Fruit fly (Drosophila melanogaster) whole organism, embryonic: ENCODE data around the gene CG42487.

ENCODE experiments used
- Asciz ChIP-seq: fragments of 200-800 bp; sonication (Bioruptor generic); optimal IDR thresholded peaks from 2 replicates; lab custom pipeline; 2017; ENCODE audit warnings: missing biosample characterization, mild to moderate bottlenecking, missing genetic modification characterization, missing genetic modification reagents
- CG10654 ChIP-seq: fragments of 200-800 bp; sonication (Bioruptor generic); optimal IDR thresholded peaks from 2 replicates; lab custom pipeline; 2016; ENCODE audit warnings: missing biosample characterization, missing genetic modification characterization
- CG11504 ChIP-seq: fragments of 200-800 bp; sonication (Bioruptor generic); optimal IDR thresholded peaks from 3 replicates; lab custom pipeline; 2019; ENCODE audit warnings: missing biosample characterization, mild to moderate bottlenecking, missing genetic modification characterization, moderate library complexity
- CG12155 ChIP-seq: fragments of 200-800 bp; sonication (Bioruptor generic); optimal IDR thresholded peaks from 3 replicates; lab custom pipeline; 2016; ENCODE audit warnings: missing biosample characterization, missing genetic modification characterization
- CG12236 ChIP-seq: fragments of 200-800 bp; sonication (Bioruptor generic); optimal IDR thresholded peaks from 2 replicates; lab custom pipeline; 2016; ENCODE audit warnings: missing biosample characterization, missing genetic modification characterization
- CG12769 ChIP-seq: fragments of 200-800 bp; sonication (Bioruptor generic); optimal IDR thresholded peaks from 2 replicates; lab custom pipeline; 2019; ENCODE audit warnings: missing biosample characterization, mild to moderate bottlenecking, missing genetic modification characterization, moderate library complexity
- CG13287 ChIP-seq: fragments of 200-800 bp; sonication (Bioruptor generic); IDR thresholded peaks from 2 replicates; pipeline ENCODE4 v1.3.6; 2022; ENCODE audit warnings: missing biosample characterization, missing genetic modification characterization; ENCODE audit not compliant: partially characterized antibody
- CG13296 ChIP-seq: fragments of 200-800 bp; sonication (Bioruptor generic); optimal IDR thresholded peaks from 3 replicates; lab custom pipeline; 2018; ENCODE audit warnings: missing biosample characterization, mild to moderate bottlenecking, missing genetic modification characterization
- CG13624 ChIP-seq: fragments of 200-800 bp; sonication (Bioruptor generic); optimal IDR thresholded peaks from 2 replicates; lab custom pipeline; 2016; ENCODE audit warnings: missing biosample characterization, missing genetic modification characterization
- CG15011 ChIP-seq: fragments of 200-800 bp; sonication (Bioruptor generic); optimal IDR thresholded peaks from 3 replicates; lab custom pipeline; 2018; ENCODE audit warnings: missing biosample characterization, mild to moderate bottlenecking, missing genetic modification characterization
- CG16815 ChIP-seq: fragments of 200-800 bp; sonication (Bioruptor generic); optimal IDR thresholded peaks from 3 replicates; lab custom pipeline; 2017; ENCODE audit warnings: missing biosample characterization, mild to moderate bottlenecking, missing genetic modification characterization
- CG17361 ChIP-seq: fragments of 200-800 bp; sonication (Bioruptor generic); IDR thresholded peaks from 3 replicates; pipeline ENCODE4 v1.3.6; 2022; ENCODE audit warnings: missing biosample characterization, missing genetic modification characterization
- CG17568 ChIP-seq: fragments of 200-800 bp; sonication (Bioruptor generic); optimal IDR thresholded peaks from 2 replicates; lab custom pipeline; 2018; ENCODE audit warnings: missing biosample characterization, mild to moderate bottlenecking, missing genetic modification characterization, moderate library complexity
- CG17829 ChIP-seq: fragments of 200-800 bp; optimal IDR thresholded peaks from 2 replicates; lab custom pipeline; 2019; ENCODE audit warnings: missing biosample characterization, mild to moderate bottlenecking, missing genetic modification characterization, moderate library complexity
- CG18619 ChIP-seq: fragments of 200-800 bp; sonication (Bioruptor generic); optimal IDR thresholded peaks from 3 replicates; lab custom pipeline; 2017; ENCODE audit warnings: missing biosample characterization, mild to moderate bottlenecking, missing genetic modification characterization
- CG18764 ChIP-seq: fragments of 200-800 bp; sonication (Bioruptor generic); optimal IDR thresholded peaks from 3 replicates; lab custom pipeline; 2016; ENCODE audit warnings: missing biosample characterization, missing genetic modification characterization
- CG2889 ChIP-seq: fragments of 200-800 bp; sonication (Bioruptor generic); IDR thresholded peaks from 3 replicates; pipeline ENCODE4 v1.3.6; 2022; ENCODE audit warnings: missing biosample characterization, missing genetic modification characterization
- CG3281 ChIP-seq: fragments of 200-800 bp; sonication (Bioruptor generic); optimal IDR thresholded peaks from 3 replicates; lab custom pipeline; 2017; ENCODE audit warnings: missing biosample characterization, mild to moderate bottlenecking, missing genetic modification characterization
- CG43689 ChIP-seq: fragments of 200-800 bp; sonication (Bioruptor generic); IDR thresholded peaks from 2 replicates; pipeline ENCODE4 v1.3.6; 2022; ENCODE audit warnings: missing biosample characterization, missing genetic modification characterization
- CG6765 ChIP-seq: fragments of 200-800 bp; sonication (Bioruptor generic); optimal IDR thresholded peaks from 3 replicates; lab custom pipeline; 2017; ENCODE audit warnings: missing biosample characterization, mild to moderate bottlenecking, missing genetic modification characterization
- CG7556 ChIP-seq: fragments of 200-800 bp; sonication (Bioruptor generic); optimal IDR thresholded peaks from 2 replicates; lab custom pipeline; 2017; ENCODE audit warnings: missing biosample characterization, mild to moderate bottlenecking, missing genetic modification characterization
- CG9215 ChIP-seq: fragments of 200-800 bp; sonication (Bioruptor generic); IDR thresholded peaks from 2 replicates; pipeline ENCODE4 v1.3.6; 2022; ENCODE audit warnings: missing biosample characterization, missing genetic modification characterization
- Dad ChIP-seq: fragments of 200-800 bp; sonication (Bioruptor generic); optimal IDR thresholded peaks from 3 replicates; lab custom pipeline; 2016; ENCODE audit warnings: missing biosample characterization, missing genetic modification characterization
- Dbx ChIP-seq: fragments of 200-800 bp; sonication (Bioruptor generic); IDR thresholded peaks from 3 replicates; pipeline ENCODE4 v1.3.6; 2022; ENCODE audit warnings: missing biosample characterization, missing genetic modification characterization
- Drgx ChIP-seq: fragments of 200-800 bp; sonication (Bioruptor generic); IDR thresholded peaks from 2 replicates; pipeline ENCODE4 v1.3.6; 2022; ENCODE audit warnings: missing biosample characterization, missing genetic modification characterization
- Eip74EF ChIP-seq, 2 experiments: fragments of 200-800 bp in 1 of 2; fragments of >200 bp in 1 of 2; sonication (Bioruptor generic) in 1 of 2; optimal IDR thresholded peaks; 2 replicates each; lab custom pipeline; 2017 to 2019; ENCODE audit warnings: missing biosample characterization in 2 of 2, missing genetic modification characterization in 2 of 2, mild to moderate bottlenecking in 1 of 2, moderate library complexity in 1 of 2
- Jarid2 ChIP-seq: fragments of 200-800 bp; sonication (Bioruptor generic); optimal IDR thresholded peaks from 3 replicates; lab custom pipeline; 2017; ENCODE audit warnings: mild to moderate bottlenecking, missing biosample characterization, missing genetic modification reagents, missing genetic modification characterization
- Lpt ChIP-seq: fragments of >200 bp; optimal IDR thresholded peaks from 2 replicates; lab custom pipeline; 2018; ENCODE audit warnings: missing biosample characterization, missing genetic modification characterization
- Rfx ChIP-seq: fragments of 200-800 bp; sonication (Bioruptor generic); IDR thresholded peaks from 2 replicates; pipeline ENCODE4 v1.3.6; 2022; ENCODE audit warnings: missing biosample characterization, missing genetic modification characterization
- Taf1 ChIP-seq: fragments of 200-800 bp; sonication (Bioruptor generic); IDR thresholded peaks from 2 replicates; pipeline ENCODE4 v1.3.6; 2022; ENCODE audit warnings: missing biosample characterization, missing genetic modification characterization
- ash1 ChIP-seq: fragments of 200-800 bp; sonication (Bioruptor generic); optimal IDR thresholded peaks from 2 replicates; lab custom pipeline; 2018; ENCODE audit warnings: missing biosample characterization, mild to moderate bottlenecking, missing genetic modification characterization
- btn ChIP-seq: fragments of 200-800 bp; sonication (Bioruptor generic); optimal IDR thresholded peaks from 2 replicates; lab custom pipeline; 2016; ENCODE audit warnings: missing biosample characterization, missing genetic modification characterization
- chn ChIP-seq: fragments of 200-800 bp; sonication (Bioruptor generic); optimal IDR thresholded peaks from 2 replicates; lab custom pipeline; 2016; ENCODE audit warnings: missing biosample characterization, missing genetic modification characterization
- corto ChIP-seq: fragments of 200-800 bp; sonication (Bioruptor generic); optimal IDR thresholded peaks from 2 replicates; lab custom pipeline; 2016; ENCODE audit warnings: missing biosample characterization, mild to moderate bottlenecking, missing genetic modification characterization, moderate library complexity
- cwo ChIP-seq: fragments of 200-800 bp; sonication (Bioruptor generic); optimal IDR thresholded peaks from 3 replicates; lab custom pipeline; 2017; ENCODE audit warnings: missing biosample characterization, missing genetic modification characterization, mild to moderate bottlenecking, moderate library complexity, missing genetic modification reagents
- dysf ChIP-seq: fragments of 200-800 bp; sonication (Bioruptor generic); IDR thresholded peaks from 3 replicates; pipeline ENCODE4 v1.3.6; 2022; ENCODE audit warnings: missing biosample characterization, missing genetic modification characterization
- esg ChIP-seq: fragments of 200-800 bp; sonication (Bioruptor generic); conservative IDR thresholded peaks from 2 replicates; pipeline ENCODE4 v1.3.6; 2022; ENCODE audit warnings: missing biosample characterization, missing genetic modification characterization
- gcm2 ChIP-seq: fragments of 200-800 bp; sonication (Bioruptor generic); optimal IDR thresholded peaks from 2 replicates; lab custom pipeline; 2016; ENCODE audit warnings: missing biosample characterization, missing genetic modification characterization
- gem ChIP-seq: fragments of 200-800 bp; sonication (Bioruptor generic); optimal IDR thresholded peaks from 2 replicates; lab custom pipeline; 2019; ENCODE audit warnings: missing biosample characterization, mild to moderate bottlenecking, missing genetic modification characterization, moderate library complexity
- gfzf ChIP-seq: fragments of 200-800 bp; sonication (Bioruptor generic); optimal IDR thresholded peaks from 2 replicates; lab custom pipeline; 2016; ENCODE audit warnings: missing biosample characterization, mild to moderate bottlenecking, missing genetic modification characterization, moderate library complexity
- gsb-n ChIP-seq: fragments of 200-800 bp; sonication (Bioruptor generic); optimal IDR thresholded peaks from 3 replicates; lab custom pipeline; 2018; ENCODE audit warnings: missing biosample characterization, mild to moderate bottlenecking, missing genetic modification characterization
- lmd ChIP-seq: fragments of 200-800 bp; sonication (Bioruptor generic); IDR thresholded peaks from 2 replicates; pipeline ENCODE4 v1.3.6; 2022; ENCODE audit warnings: missing biosample characterization, missing genetic modification characterization
- oc ChIP-seq: fragments of 200-800 bp; sonication (Bioruptor generic); optimal IDR thresholded peaks from 2 replicates; lab custom pipeline; 2018; ENCODE audit warnings: missing biosample characterization, mild to moderate bottlenecking, missing genetic modification characterization, moderate library complexity
- peb ChIP-seq: fragments of 200-800 bp; sonication (Bioruptor generic); IDR thresholded peaks from 2 replicates; pipeline ENCODE4 v1.3.6; 2022; ENCODE audit warnings: missing biosample characterization, missing genetic modification characterization
- shn ChIP-seq: fragments of 200-800 bp; sonication (Bioruptor generic); optimal IDR thresholded peaks from 3 replicates; lab custom pipeline; 2016; ENCODE audit warnings: missing biosample characterization, missing genetic modification characterization
- unc-4 ChIP-seq: fragments of 200-800 bp; sonication (Bioruptor generic); IDR thresholded peaks from 2 replicates; pipeline ENCODE4 v1.3.6; 2022; ENCODE audit warnings: missing biosample characterization, missing genetic modification characterization; ENCODE audit not compliant: partially characterized antibody
- vfl ChIP-seq: fragments of 200-800 bp; sonication (Bioruptor generic); optimal IDR thresholded peaks from 2 replicates; lab custom pipeline; 2016; ENCODE audit warnings: missing biosample characterization, missing genetic modification characterization
- zf30C ChIP-seq: fragments of 200-800 bp; sonication (Bioruptor generic); optimal IDR thresholded peaks from 3 replicates; lab custom pipeline; 2018; ENCODE audit warnings: missing biosample characterization, mild to moderate bottlenecking, missing genetic modification characterization
- zfh2 ChIP-seq: fragments of 200-800 bp; sonication (Bioruptor generic); optimal IDR thresholded peaks from 2 replicates; lab custom pipeline; 2016; ENCODE audit warnings: missing biosample characterization, missing genetic modification characterization

Gene CG42487

dm6 chr3R:27988647-27989430 lies 29.8 kb upstream of the CG42487 start (continued):
- no peak for TF ChIP-seq unc-4 (GFP tag; lab: Robert Waterston, UW)
- peak; percentile 55 for TF ChIP-seq zfh2 (GFP tag; lab: Kevin White, UChicago)
- TF ChIP-seq CG3281 (GFP tag; lab: Kevin White, UChicago), result peak; percentile 38
- no peak for TF ChIP-seq CG10654 (GFP tag; lab: Kevin White, UChicago)
- no peak for TF ChIP-seq Lpt (GFP tag; lab: Kevin White, UChicago)
- no peak for TF ChIP-seq gcm2 (GFP tag; lab: Kevin White, UChicago)
- no peak for TF ChIP-seq CG17829
- peak; percentile 56 for TF ChIP-seq dysf
- no peak for TF ChIP-seq CG6765 (GFP tag; lab: Kevin White, UChicago)
- no peak for TF ChIP-seq Eip74EF (GFP tag; optimal IDR thresholded peaks at IDR 0.05; lab: Kevin White, UChicago)
- TF ChIP-seq CG9215 (GFP tag; lab: Robert Waterston, UW), result no peak; the same call in 1 of the 2 replicates
- no peak for TF ChIP-seq CG43689 (GFP tag; lab: Robert Waterston, UW)
- TF ChIP-seq CG13287, result no peak
- TF ChIP-seq CG15011, result no peak
- TF ChIP-seq CG12769 (tag; lab: Kevin White, UChicago), result peak; percentile 98
- no peak for TF ChIP-seq CG18764
- no peak for TF ChIP-seq corto (GFP tag; lab: Kevin White, UChicago)
- TF ChIP-seq CG7556 (GFP tag; lab: Kevin White, UChicago), result peak; percentile 69
- TF ChIP-seq oc (tag; lab: Kevin White, UChicago), result no peak
- peak; percentile 57 for TF ChIP-seq gem
- no peak for TF ChIP-seq btn (GFP tag; lab: Kevin White, UChicago)
- TF ChIP-seq CG16815 (GFP tag; lab: Kevin White, UChicago), result peak; percentile 31
- peak; percentile 38; the same call in 1 of the 2 replicates for TF ChIP-seq Taf1 (GFP tag; lab: Robert Waterston, UW)
- no peak for TF ChIP-seq shn (GFP tag; lab: Kevin White, UChicago)
- TF ChIP-seq chn, result no peak
- peak; percentile 46 for TF ChIP-seq Drgx (GFP tag; lab: Robert Waterston, UW)
- no peak for TF ChIP-seq ash1
- peak; percentile 81 for TF ChIP-seq cwo
- TF ChIP-seq Rfx (GFP tag; lab: Robert Waterston, UW), result peak; percentile 60
- TF ChIP-seq esg, result peak; percentile 23; the same call in 1 of the 2 replicates
- TF ChIP-seq CG17568 (GFP tag; lab: Kevin White, UChicago), result no peak
- TF ChIP-seq gfzf, result no peak
- peak; percentile 82 for TF ChIP-seq CG17361
- no peak for TF ChIP-seq CG13296 (GFP tag; lab: Kevin White, UChicago)
- no peak for TF ChIP-seq gsb-n (tag; lab: Kevin White, UChicago)
- TF ChIP-seq peb (GFP tag; lab: Robert Waterston, UW), result no peak
- peak; percentile 56 for TF ChIP-seq zf30C (GFP tag; lab: Kevin White, UChicago)
- peak; percentile 61; the same call in 1 of the 3 replicates for TF ChIP-seq Dbx (GFP tag; lab: Robert Waterston, UW)
- no peak for TF ChIP-seq Dad (GFP tag; lab: Kevin White, UChicago)
- TF ChIP-seq CG13624 (GFP tag; lab: Kevin White, UChicago), result peak; percentile 25
- TF ChIP-seq CG18619, result peak; percentile 57
- TF ChIP-seq vfl (GFP tag; lab: Kevin White, UChicago), result no peak
- TF ChIP-seq lmd (GFP tag; lab: Robert Waterston, UW), result peak; percentile 68
- no peak for TF ChIP-seq Asciz (GFP tag; lab: Kevin White, UChicago)
- TF ChIP-seq Jarid2 (GFP tag; lab: Kevin White, UChicago), result no peak
- peak; percentile 45; the same call in 1 of the 3 replicates for TF ChIP-seq CG2889 (GFP tag; lab: Robert Waterston, UW)
- TF ChIP-seq CG11504 (tag; lab: Kevin White, UChicago), result peak; percentile 54
- no peak for TF ChIP-seq CG12236 (GFP tag; lab: Kevin White, UChicago)
- TF ChIP-seq CG12155 (GFP tag; lab: Kevin White, UChicago), result no peak
